Worm (Caenorhabditis elegans): ENCODE measurements around the gene F22F4.5.

The F22F4.5 gene

DNA sequence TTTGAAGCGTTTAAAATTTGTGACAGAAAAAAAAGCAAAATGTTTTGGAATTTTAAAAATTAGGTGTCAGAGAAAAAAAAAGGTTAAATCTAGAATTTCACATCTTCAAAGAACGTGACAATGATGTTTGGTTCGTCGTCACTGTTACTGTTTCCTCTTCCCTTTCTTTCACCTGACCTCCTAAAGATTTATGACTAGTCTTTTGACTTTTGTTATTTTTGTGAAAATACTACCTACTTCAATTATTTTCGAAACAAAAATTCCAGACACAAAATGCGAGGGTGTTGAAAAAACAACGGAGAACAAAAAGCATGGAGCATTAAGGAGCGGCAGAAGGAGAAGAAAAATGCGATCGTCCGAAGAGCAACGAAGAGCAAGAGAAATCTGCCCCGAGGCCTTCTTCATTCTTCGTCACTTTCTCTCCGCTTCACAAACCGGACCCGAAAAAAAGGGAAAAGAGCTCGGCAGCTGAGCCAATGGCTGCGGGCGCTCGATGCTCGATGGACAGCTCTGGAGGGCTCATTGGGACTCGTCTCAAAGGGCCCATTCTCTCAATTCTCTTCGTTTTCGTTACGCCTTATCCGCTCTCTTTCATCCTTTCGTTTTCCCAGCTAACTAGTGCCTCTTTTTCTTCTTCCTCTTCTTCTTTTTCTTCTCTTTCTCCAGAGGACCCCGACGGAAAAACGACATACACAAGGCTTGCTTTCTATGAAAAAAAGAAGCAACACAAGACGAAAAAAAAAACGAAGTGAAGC, 16.3 kb downstream of the F22F4.5 start:
- TF ChIP-seq sdc-2 (tag; optimal IDR thresholded peaks at IDR 0.05) (peak; percentile 5), ceh-31 (tag; optimal IDR thresholded peaks at IDR 0.05) (peak; percentile 53), nfya-1 (tag; optimal IDR thresholded peaks at IDR 0.05) (peak; percentile 88), ceh-18 (tag; optimal IDR thresholded peaks at IDR 0.05) (peak; percentile 70), ceh-48 (tag; optimal IDR thresholded peaks at IDR 0.05) (no peak), ceh-14 (tag; optimal IDR thresholded peaks at IDR 0.05) (peak; percentile 26), unc-42 (tag; optimal IDR thresholded peaks at IDR 0.05) (peak; percentile 69), tbx-2 (tag; optimal IDR thresholded peaks at IDR 0.05) (peak; percentile 31), unc-55 (GFP tag; optimal IDR thresholded peaks at IDR 0.05) (peak; percentile 54), syd-9 (tag; optimal IDR thresholded peaks at IDR 0.05) (no peak), ceh-34 (tag; optimal IDR thresholded peaks at IDR 0.05) (peak; percentile 6), unc-3 (GFP tag; conservative IDR thresholded peaks at IDR 0.05) (no peak), unc-3 (tag; optimal IDR thresholded peaks at IDR 0.05) (peak; percentile 66), fax-1 (tag; optimal IDR thresholded peaks at IDR 0.05) (no peak)

DNA sequence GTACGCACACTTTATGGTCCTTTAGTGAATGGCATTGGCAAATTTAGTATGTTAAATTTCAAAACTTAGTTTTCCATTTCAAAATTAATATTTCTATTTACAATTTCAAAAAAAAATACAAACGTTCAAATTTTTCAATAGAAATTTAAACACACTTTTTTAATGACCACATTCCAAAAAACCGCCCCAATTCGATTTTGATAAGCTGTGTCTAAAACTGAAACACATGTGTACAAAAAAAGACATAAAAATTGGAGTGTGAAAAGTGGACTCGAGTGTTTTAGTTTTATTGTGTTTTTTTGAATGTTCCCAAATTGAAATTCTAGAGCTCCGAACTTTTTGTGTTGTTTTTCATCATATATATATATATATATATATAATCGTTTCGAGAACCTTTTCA, 16.9 kb downstream of the F22F4.5 start:
- TF ChIP-seq che-1 (tag; optimal IDR thresholded peaks at IDR 0.05), result no peak
- no peak for TF ChIP-seq lim-6 (tag; optimal IDR thresholded peaks at IDR 0.05)
- TF ChIP-seq unc-42 (tag; optimal IDR thresholded peaks at IDR 0.05), result no peak

DNA sequence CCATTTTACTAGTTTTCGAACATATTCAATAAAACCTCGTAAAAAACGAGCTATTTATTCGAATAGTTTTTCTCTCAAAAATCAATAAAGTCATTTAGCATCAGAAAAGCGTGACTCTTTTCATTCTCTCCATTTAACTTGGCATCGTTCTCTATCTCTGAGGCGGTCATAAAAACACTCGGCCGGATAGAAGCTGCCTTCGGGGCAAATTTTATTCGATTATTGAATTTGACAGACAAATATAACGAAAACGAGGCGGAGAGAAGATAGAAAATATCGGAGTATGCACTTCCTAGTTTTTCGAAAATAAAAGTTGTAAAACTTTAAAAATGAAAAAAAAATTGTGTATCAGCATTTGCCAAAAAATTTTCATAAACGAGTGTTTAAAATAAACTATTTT, 17.4 kb downstream of the F22F4.5 start:
- TF ChIP-seq unc-42 (tag; optimal IDR thresholded peaks at IDR 0.05) (peak; percentile 71), pros-1 (tag; optimal IDR thresholded peaks at IDR 0.05) (no peak)

DNA sequence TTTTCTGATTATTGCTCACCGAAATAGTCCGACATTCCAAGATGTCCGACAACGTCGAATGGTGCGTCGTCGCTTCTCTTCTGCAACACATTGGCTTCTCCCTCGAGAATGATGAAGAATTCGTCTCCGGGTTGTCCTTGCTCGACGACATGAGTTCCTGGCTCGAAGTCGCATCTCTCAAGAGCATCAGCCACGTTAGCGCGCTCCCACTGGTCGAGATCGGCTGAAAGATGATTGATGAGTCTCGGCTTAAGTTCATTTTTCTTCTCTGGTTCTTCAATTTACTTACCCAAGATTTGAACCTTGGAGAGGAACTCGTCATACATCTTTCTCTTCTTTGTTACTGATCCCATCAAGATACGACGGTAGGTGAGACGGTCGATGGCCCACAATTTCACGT, 20.5 kb downstream of the F22F4.5 start:
- TF ChIP-seq pax-1 (tag; optimal IDR thresholded peaks at IDR 0.05), result no peak
- TF ChIP-seq tbx-2 (tag; optimal IDR thresholded peaks at IDR 0.05), result no peak
- TF ChIP-seq unc-86 (tag; optimal IDR thresholded peaks at IDR 0.05), result no peak
- no peak for TF ChIP-seq ahr-1 (tag; optimal IDR thresholded peaks at IDR 0.05)
- no peak for TF ChIP-seq elt-2 (tag; optimal IDR thresholded peaks at IDR 0.05)
- TF ChIP-seq Y22D7AL.16 (tag; optimal IDR thresholded peaks at IDR 0.05), result no peak
- TF ChIP-seq ets-4 (tag; optimal IDR thresholded peaks at IDR 0.05), result no peak
- TF ChIP-seq mec-3 (tag; optimal IDR thresholded peaks at IDR 0.05; ENCODE audit: borderline replicate concordance), result no peak
- no peak for TF ChIP-seq ceh-6 (GFP tag; optimal IDR thresholded peaks at IDR 0.05)
- no peak for TF ChIP-seq sox-4 (tag; optimal IDR thresholded peaks at IDR 0.05)
- no peak for TF ChIP-seq unc-42 (tag; optimal IDR thresholded peaks at IDR 0.05)
- TF ChIP-seq C38D4.7 (GFP tag; optimal IDR thresholded peaks at IDR 0.05), result no peak
- no peak for TF ChIP-seq nhr-232 (tag; optimal IDR thresholded peaks at IDR 0.05)
- TF ChIP-seq sdc-2 (tag; optimal IDR thresholded peaks at IDR 0.05), result no peak
- TF ChIP-seq odd-2 (tag; optimal IDR thresholded peaks at IDR 0.05), result no peak
- no peak for TF ChIP-seq ttx-3 (tag; optimal IDR thresholded peaks at IDR 0.05)
- TF ChIP-seq lim-6 (tag; optimal IDR thresholded peaks at IDR 0.05), result no peak
- TF ChIP-seq rnt-1 (tag; optimal IDR thresholded peaks at IDR 0.05), result no peak
- TF ChIP-seq npax-4 (tag; optimal IDR thresholded peaks at IDR 0.05), result no peak

DNA sequence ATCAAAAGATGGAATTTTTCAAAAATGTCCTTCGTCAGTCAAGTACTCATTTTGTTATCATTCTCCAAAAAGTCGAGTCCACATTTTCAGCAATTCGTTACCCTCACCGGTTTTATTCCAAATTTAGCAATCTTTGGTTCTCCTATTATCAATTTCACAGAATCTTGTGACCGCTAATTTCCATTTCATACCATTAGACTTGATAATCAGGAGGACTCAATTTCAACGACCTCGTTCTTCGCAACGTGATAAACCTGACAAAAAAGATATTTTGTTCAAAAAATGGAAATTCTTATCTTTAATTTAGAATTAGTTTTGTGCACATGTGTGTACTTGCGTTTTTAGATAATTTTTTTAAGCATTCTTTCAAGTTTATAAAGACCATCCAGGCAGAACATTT, 30.1 kb downstream of the F22F4.5 start:
- TF ChIP-seq tbx-7 (tag; optimal IDR thresholded peaks at IDR 0.05), result no peak
- TF ChIP-seq dve-1 (tag; optimal IDR thresholded peaks at IDR 0.05), result no peak
- no peak for TF ChIP-seq gmeb-2 (tag; optimal IDR thresholded peaks at IDR 0.05)
- TF ChIP-seq nhr-11 (tag; optimal IDR thresholded peaks at IDR 0.05), result no peak
- no peak for TF ChIP-seq ceh-22 (tag; optimal IDR thresholded peaks at IDR 0.05)
- TF ChIP-seq lin-11 (tag; optimal IDR thresholded peaks at IDR 0.05), result no peak
- no peak for TF ChIP-seq sox-4 (tag; optimal IDR thresholded peaks at IDR 0.05)
- no peak for TF ChIP-seq nhr-232 (tag; optimal IDR thresholded peaks at IDR 0.05)
- TF ChIP-seq che-1 (tag; optimal IDR thresholded peaks at IDR 0.05), result no peak
- TF ChIP-seq unc-55 (GFP tag; optimal IDR thresholded peaks at IDR 0.05), result no peak
- no peak for TF ChIP-seq K09A11.1 (tag; optimal IDR thresholded peaks at IDR 0.05; ENCODE audit: insufficient read depth)
